Fruit fly (Drosophila melanogaster): ENCODE measurements around the gene Osi14.

The Osi14 gene

DNA sequence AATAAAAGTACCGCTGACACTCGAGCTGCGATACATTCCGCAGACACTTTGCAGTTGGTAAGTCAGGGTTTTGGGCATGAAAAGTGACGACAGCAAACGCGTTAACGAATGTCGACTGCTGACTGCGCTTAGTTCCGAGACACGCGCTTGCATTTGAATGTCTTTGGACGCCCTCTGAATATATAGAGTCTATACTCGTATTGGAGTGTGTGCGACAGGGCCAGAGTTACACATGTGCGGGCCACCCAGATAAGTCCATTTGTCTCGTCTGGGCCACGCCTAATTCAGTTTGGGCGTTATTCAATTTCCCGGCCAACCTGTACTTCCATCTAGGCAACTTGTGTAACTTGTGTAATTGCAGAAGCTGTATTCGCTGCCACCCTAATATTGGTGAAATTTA, 8.6 kb upstream of the Osi14 start (continued):
- no peak for TF ChIP-seq CG11762 (GFP tag; optimal IDR thresholded peaks at IDR 0.05; ENCODE audit: insufficient read depth)

DNA sequence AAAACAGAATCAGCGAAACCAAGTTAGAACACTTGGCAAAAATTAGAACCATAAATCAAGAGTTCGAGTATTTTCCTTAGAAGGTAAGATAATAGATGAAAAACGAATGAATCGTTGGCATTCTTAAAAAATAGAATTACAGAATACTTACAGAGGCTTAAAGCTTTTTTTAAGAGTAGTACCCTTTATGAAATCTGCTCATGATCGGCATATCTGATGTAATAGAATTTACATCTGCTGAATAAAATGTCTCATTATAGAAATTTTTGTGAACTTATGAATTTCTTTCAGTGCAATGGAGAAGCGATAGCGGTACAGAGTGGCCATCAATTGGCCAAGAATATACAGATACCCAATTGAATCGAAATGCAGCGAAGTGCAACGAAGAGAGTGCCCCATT, 7.5 kb upstream of the Osi14 start, which contains the start of gene Osi13:
Gene Osi13, plus strand, starts transcription at position 301 of the 400 bp plus-strand sequence.
- TF ChIP-seq esn (GFP tag; optimal IDR thresholded peaks at IDR 0.05), result no peak
- no peak for TF ChIP-seq CG6276 (GFP tag; optimal IDR thresholded peaks at IDR 0.05)
- peak; percentile 3 for TF ChIP-seq CG32006 (GFP tag; optimal IDR thresholded peaks at IDR 0.05)
- TF ChIP-seq eg (GFP tag; IDR thresholded peaks at IDR 0.05), result no peak

DNA sequence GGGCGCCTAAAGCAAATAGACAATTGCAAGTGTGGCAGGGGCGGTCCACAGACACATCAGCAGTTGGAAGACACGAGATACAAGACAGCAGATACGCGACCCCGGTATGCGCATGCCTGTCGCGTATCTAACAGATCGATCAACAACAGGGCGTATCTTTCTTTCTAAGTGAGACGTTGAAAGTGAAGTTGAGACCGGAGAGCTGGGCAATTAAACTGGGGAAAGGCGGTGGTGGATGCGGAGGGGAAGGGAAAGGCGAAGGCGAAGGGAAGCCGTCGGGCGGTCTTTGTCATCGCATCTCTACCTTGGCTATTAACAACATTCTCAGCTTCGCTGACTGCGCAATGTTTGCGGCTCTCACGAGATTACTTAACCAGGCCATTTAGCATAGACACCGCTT, 4.9 kb upstream of the Osi14 start:
- TF ChIP-seq Blimp-1 (GFP tag; optimal IDR thresholded peaks at IDR 0.05) (no peak), CG8119 (GFP tag; IDR thresholded peaks at IDR 0.05) (no peak), eg (GFP tag; IDR thresholded peaks at IDR 0.05) (no peak), pdm3 (GFP tag; optimal IDR thresholded peaks at IDR 0.05) (no peak), net (GFP tag; optimal IDR thresholded peaks at IDR 0.05) (no peak), spab (GFP tag; optimal IDR thresholded peaks at IDR 0.05) (no peak), fd59A (GFP tag; optimal IDR thresholded peaks at IDR 0.05) (no peak), CG8319 (GFP tag; optimal IDR thresholded peaks at IDR 0.05) (no peak), CG10631 (GFP tag; optimal IDR thresholded peaks at IDR 0.05) (no peak), Eip78C (GFP tag) (no peak), CG8632 (GFP tag; optimal IDR thresholded peaks at IDR 0.05) (no peak), lz (GFP tag; optimal IDR thresholded peaks at IDR 0.05) (no peak)

DNA sequence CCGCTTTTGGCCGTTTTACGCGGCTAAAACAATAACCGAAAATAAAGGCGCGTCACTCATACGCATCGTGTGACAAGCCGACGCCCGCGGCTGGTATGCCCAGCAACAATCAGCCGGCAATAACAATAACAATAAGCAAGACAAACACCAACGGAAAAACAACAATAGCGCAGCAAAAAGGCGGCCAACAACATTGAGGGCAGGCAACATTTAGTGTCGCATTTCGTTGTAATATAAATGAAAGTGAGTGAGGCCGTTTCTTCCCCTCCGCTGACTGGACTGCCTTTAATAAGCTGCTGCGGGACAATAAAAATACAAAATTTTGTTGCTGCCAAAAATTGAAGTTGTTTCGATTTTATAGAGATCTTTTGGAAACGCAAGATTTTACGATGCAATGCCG, 1.8 kb upstream of the Osi14 start:
- TF ChIP-seq CG3032 (tag; optimal IDR thresholded peaks at IDR 0.05), result no peak
- no peak for TF ChIP-seq CG6808 (GFP tag; optimal IDR thresholded peaks at IDR 0.05)
- TF ChIP-seq CG16779 (tag; optimal IDR thresholded peaks at IDR 0.05), result no peak
- no peak for TF ChIP-seq CG3919 (GFP tag; optimal IDR thresholded peaks at IDR 0.05)
- no peak for TF ChIP-seq CG10669 (GFP tag; optimal IDR thresholded peaks at IDR 0.05)

DNA sequence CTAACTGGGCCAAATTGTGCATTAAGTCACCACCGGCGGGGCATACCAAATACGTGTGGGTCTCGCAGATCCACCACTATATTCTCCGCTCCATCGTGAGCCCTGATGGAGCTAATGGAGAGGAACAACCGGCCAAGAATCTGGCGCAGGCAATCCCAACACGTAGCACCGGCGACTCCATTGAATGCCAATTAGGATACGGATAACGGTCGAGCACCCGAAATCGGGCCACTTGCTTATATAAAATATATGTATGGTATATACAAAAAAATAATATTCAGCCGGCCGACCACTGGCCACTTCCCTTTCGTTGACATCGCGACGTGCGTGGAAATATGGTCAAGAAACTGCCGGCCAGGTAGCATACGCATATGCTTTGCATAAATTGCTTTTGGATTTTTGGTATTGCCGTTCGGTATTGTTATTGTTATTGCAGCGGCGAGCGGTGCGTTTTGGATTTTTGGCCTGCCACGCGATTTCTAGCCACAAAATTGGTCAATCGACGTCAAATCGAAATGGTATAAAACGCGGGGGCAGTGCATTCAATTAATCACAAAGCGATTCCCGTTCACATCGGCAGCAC, 2.4 kb downstream of the Osi14 start, which contains the start of gene Osi15:
Gene Osi15, plus strand, starts transcription at position 548 of the 583 bp plus-strand sequence.
- TF ChIP-seq CG9139 (GFP tag; optimal IDR thresholded peaks at IDR 0.05) (no peak), lz (GFP tag; optimal IDR thresholded peaks at IDR 0.05) (no peak), Sox14 (GFP tag; optimal IDR thresholded peaks at IDR 0.05) (no peak), spab (GFP tag; optimal IDR thresholded peaks at IDR 0.05) (no peak), CG15336 (GFP tag; IDR thresholded peaks at IDR 0.05) (no peak), svp (GFP tag) (peak; percentile 41), CG6792 (GFP tag; optimal IDR thresholded peaks at IDR 0.05) (no peak)

DNA sequence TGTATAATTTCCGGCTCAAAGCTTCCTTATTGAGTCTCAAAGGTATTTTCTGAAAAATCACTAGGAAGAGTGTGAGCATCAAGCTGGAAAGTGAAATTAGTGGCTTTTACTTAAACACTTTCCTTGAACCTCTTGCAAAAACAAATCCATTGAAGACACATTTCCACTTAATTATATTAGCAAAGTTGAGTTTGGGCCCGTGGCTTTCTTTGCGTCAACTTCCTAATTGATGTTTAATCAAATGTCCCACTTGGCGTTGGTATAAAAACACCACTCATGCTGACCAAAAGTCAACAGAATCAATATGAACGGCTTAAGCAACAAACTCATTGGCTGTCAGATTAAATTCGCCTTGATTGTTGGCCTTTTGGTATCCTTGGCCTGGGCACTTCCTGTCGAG, 4.8 kb downstream of the Osi14 start, which contains the start of gene CG46396:
Gene CG46396, plus strand, starts transcription at position 301 of the 400 bp plus-strand sequence.
- TF ChIP-seq CG6276 (GFP tag; optimal IDR thresholded peaks at IDR 0.05) (no peak), CG32006 (GFP tag; optimal IDR thresholded peaks at IDR 0.05) (no peak), CG10669 (GFP tag; optimal IDR thresholded peaks at IDR 0.05) (no peak), CG6808 (GFP tag; optimal IDR thresholded peaks at IDR 0.05) (no peak), CG8319 (GFP tag; optimal IDR thresholded peaks at IDR 0.05) (no peak), CG7368 (GFP tag; optimal IDR thresholded peaks at IDR 0.05) (no peak), Sox15 (GFP tag; optimal IDR thresholded peaks at IDR 0.05) (no peak)

DNA sequence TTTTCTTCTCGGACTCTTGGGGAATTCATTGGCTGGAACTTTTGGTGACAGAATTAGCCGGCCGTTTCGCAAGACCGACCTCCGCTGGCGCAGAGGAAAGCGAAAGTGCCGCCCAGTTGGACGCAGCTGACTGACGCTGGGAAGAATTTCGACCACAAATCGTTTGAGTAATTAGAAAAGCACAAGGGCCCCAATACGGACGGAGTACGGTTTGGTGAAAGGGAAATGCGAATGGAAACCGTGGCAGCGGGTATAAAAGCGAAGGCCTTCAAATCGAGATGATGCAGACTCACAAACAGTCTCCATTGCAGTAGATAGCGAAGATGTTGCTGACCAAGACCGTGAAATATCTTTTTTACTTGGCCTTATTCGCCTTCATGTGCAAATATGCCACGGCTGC, 6.0 kb downstream of the Osi14 start, which contains the start of gene Osi16:
Gene Osi16, plus strand, starts transcription at position 301 of the 400 bp plus-strand sequence.
- no peak for TF ChIP-seq CG15336 (GFP tag; IDR thresholded peaks at IDR 0.05)
- no peak for TF ChIP-seq CG11294 (GFP tag; IDR thresholded peaks at IDR 0.05)
- TF ChIP-seq CG31627 (GFP tag; optimal IDR thresholded peaks at IDR 0.05), result no peak
- no peak for TF ChIP-seq Blimp-1 (GFP tag; optimal IDR thresholded peaks at IDR 0.05)
- no peak for TF ChIP-seq Hr39 (GFP tag; optimal IDR thresholded peaks at IDR 0.05)
- no peak for TF ChIP-seq Hr38 (GFP tag; optimal IDR thresholded peaks at IDR 0.05)
- no peak for TF ChIP-seq achi (GFP tag; optimal IDR thresholded peaks at IDR 0.05)
- no peak for TF ChIP-seq CG3919 (GFP tag; optimal IDR thresholded peaks at IDR 0.05)
- TF ChIP-seq CG10631 (GFP tag; optimal IDR thresholded peaks at IDR 0.05), result no peak
- TF ChIP-seq CG6276 (GFP tag; optimal IDR thresholded peaks at IDR 0.05), result no peak
- no peak for TF ChIP-seq Eip78C (GFP tag)
- no peak for TF ChIP-seq Eip75B (GFP tag; optimal IDR thresholded peaks at IDR 0.05)

Data from whole organism, prepupa.